Worm (Caenorhabditis elegans): Measurements from ENCODE around the gene ZC404.2.

- TF ChIP-seq snpc-4 (GFP tag; optimal IDR thresholded peaks at IDR 0.05) (no peak), snpc-4 (tag; optimal IDR thresholded peaks at IDR 0.05) (no peak), Y56A3A.18 (GFP tag; IDR thresholded peaks at IDR 0.05) (no peak)
These were observed 20.2 kb upstream of the ZC404.2 start for ce11 chrV:6767576-6767975.

Measured in whole organism, young adult.